Worm (Caenorhabditis elegans) whole organism, early embryonic: ENCODE measurements around the gene fbxa-83.

Experiments
- B0310.2 ChIP-seq: sonication (generic microtip); optimal IDR thresholded peaks from 2 replicates; lab custom pipeline; 2016; ENCODE audit warnings: mild to moderate bottlenecking, missing genetic modification characterization, missing compliant biosample characterization
- ama-1 ChIP-seq: fragments of 150-350 bp; optimal IDR thresholded peaks from 2 replicates; lab custom pipeline; 2014
- hmbx-1 ChIP-seq: sonication (generic microtip); optimal IDR thresholded peaks from 2 replicates; lab custom pipeline; 2016; ENCODE audit warnings: mild to moderate bottlenecking, missing genetic modification characterization, missing compliant biosample characterization
- pes-1 ChIP-seq: fragments of 200-800 bp; sonication (Bioruptor generic); IDR thresholded peaks from 2 replicates; pipeline ENCODE4 v1.3.6; 2022; ENCODE audit warnings: missing genetic modification reagents, missing genetic modification characterization, missing compliant biosample characterization
- sea-1 ChIP-seq: fragments of 200-800 bp; sonication (Bioruptor generic); conservative IDR thresholded peaks from 2 replicates; pipeline ENCODE4 v1.3.6; 2022; ENCODE audit warnings: missing genetic modification characterization, missing compliant biosample characterization
- tbx-11 ChIP-seq: fragments of 200-800 bp; sonication (Bioruptor generic); IDR thresholded peaks from 2 replicates; pipeline ENCODE4 v1.3.6; 2022; ENCODE audit warnings: missing genetic modification characterization, missing compliant biosample characterization
- tbx-37 ChIP-seq: fragments of 200-800 bp; sonication (Bioruptor generic); conservative IDR thresholded peaks from 2 replicates; pipeline ENCODE4 v1.3.6; 2022; ENCODE audit warnings: missing genetic modification reagents, missing genetic modification characterization, missing compliant biosample characterization
- tra-4 ChIP-seq: sonication (generic microtip); optimal IDR thresholded peaks from 2 replicates; lab custom pipeline; 2017; ENCODE audit warnings: missing genetic modification characterization, missing compliant biosample characterization

ce11 chrIV:14276773-14277388 lies 49.3 kb downstream of the fbxa-83 start:
- TF ChIP-seq tbx-11 (GFP tag; lab: Robert Waterston, UW) (no peak), ama-1 (lab: Kevin White, UChicago) (no peak), hmbx-1 (tag; lab: Kevin White, UChicago) (no peak), sea-1 (GFP tag; lab: Robert Waterston, UW) (no peak), B0310.2 (tag; lab: Kevin White, UChicago) (no peak), tbx-37 (GFP tag; lab: Robert Waterston, UW) (no peak), pes-1 (GFP tag; lab: Robert Waterston, UW) (no peak), tra-4 (tag; lab: Kevin White, UChicago) (no peak)
